Fruit fly (Drosophila melanogaster) whole organism, embryonic: ENCODE data around the gene CG14273.

Source experiments
- Antp ChIP-seq: fragments of 200-800 bp; sonication (Bioruptor generic); optimal IDR thresholded peaks from 3 replicates; lab custom pipeline; 2016; ENCODE audit warnings: missing biosample characterization, missing genetic modification characterization
- Asciz ChIP-seq: fragments of 200-800 bp; sonication (Bioruptor generic); optimal IDR thresholded peaks from 2 replicates; lab custom pipeline; 2017; ENCODE audit warnings: missing biosample characterization, mild to moderate bottlenecking, missing genetic modification characterization, missing genetic modification reagents
- Awh ChIP-seq: fragments of 200-800 bp; sonication (Bioruptor generic); IDR thresholded peaks from 2 replicates; pipeline ENCODE4, ENCODE4 v1.3.6; 2022; ENCODE audit warnings: missing biosample characterization, missing genetic modification characterization
- BtbVII ChIP-seq: fragments of 200-800 bp; sonication (Bioruptor generic); optimal IDR thresholded peaks from 3 replicates; lab custom pipeline; 2017; ENCODE audit warnings: missing biosample characterization, mild to moderate bottlenecking, missing genetic modification characterization
- CG10366 ChIP-seq: fragments of 200-800 bp; sonication (Bioruptor generic); IDR thresholded peaks from 2 replicates; pipeline ENCODE4 v1.3.6; 2022; ENCODE audit warnings: missing biosample characterization, missing genetic modification characterization
- CG11695 ChIP-seq: fragments of 200-800 bp; sonication (Bioruptor generic); IDR thresholded peaks from 3 replicates; pipeline ENCODE4 v1.3.6; 2022; ENCODE audit warnings: missing biosample characterization, missing genetic modification characterization
- CG12104 ChIP-seq: fragments of 200-800 bp; sonication (Bioruptor generic); optimal IDR thresholded peaks from 3 replicates; lab custom pipeline; 2016; ENCODE audit warnings: missing biosample characterization, missing genetic modification characterization
- CG12659 ChIP-seq: fragments of 200-800 bp; sonication (Bioruptor generic); optimal IDR thresholded peaks from 3 replicates; lab custom pipeline; 2017; ENCODE audit warnings: mild to moderate bottlenecking, missing biosample characterization, missing genetic modification reagents, missing genetic modification characterization
- CG13894 ChIP-seq: fragments of 200-800 bp; sonication (Bioruptor generic); optimal IDR thresholded peaks from 3 replicates; lab custom pipeline; 2018; ENCODE audit warnings: missing biosample characterization, mild to moderate bottlenecking, missing genetic modification characterization, moderate library complexity
- CG14050 ChIP-seq: fragments of 200-800 bp; sonication (Bioruptor generic); IDR thresholded peaks from 3 replicates; pipeline ENCODE4 v1.3.6; 2022; ENCODE audit warnings: missing biosample characterization, missing genetic modification characterization
- CG14441 ChIP-seq: fragments of 200-800 bp; sonication (Bioruptor generic); IDR thresholded peaks from 2 replicates; pipeline ENCODE4 v1.3.6; 2022; ENCODE audit warnings: missing biosample characterization, missing genetic modification characterization
- CG15011 ChIP-seq: fragments of 200-800 bp; sonication (Bioruptor generic); optimal IDR thresholded peaks from 3 replicates; lab custom pipeline; 2018; ENCODE audit warnings: missing biosample characterization, mild to moderate bottlenecking, missing genetic modification characterization
- CG17802 ChIP-seq: fragments of 200-800 bp; sonication (Bioruptor generic); optimal IDR thresholded peaks from 2 replicates; lab custom pipeline; 2018; ENCODE audit warnings: missing biosample characterization, mild to moderate bottlenecking, missing genetic modification characterization, moderate library complexity
- CG18011 ChIP-seq: fragments of 200-800 bp; sonication (Bioruptor generic); optimal IDR thresholded peaks from 2 replicates; lab custom pipeline; 2017; ENCODE audit warnings: missing biosample characterization, missing genetic modification characterization, mild to moderate bottlenecking, moderate library complexity, missing genotype
- CG2199 ChIP-seq: fragments of 200-800 bp; sonication (Bioruptor generic); IDR thresholded peaks from 3 replicates; pipeline ENCODE4 v1.3.6; 2022; ENCODE audit warnings: missing biosample characterization, missing genetic modification characterization
- CG2889 ChIP-seq: fragments of 200-800 bp; sonication (Bioruptor generic); IDR thresholded peaks from 3 replicates; pipeline ENCODE4 v1.3.6; 2022; ENCODE audit warnings: missing biosample characterization, missing genetic modification characterization
- CG32767 ChIP-seq: fragments of 200-800 bp; sonication (Bioruptor generic); IDR thresholded peaks from 2 replicates; pipeline ENCODE4 v1.3.6; 2022; ENCODE audit warnings: missing biosample characterization, missing genetic modification characterization
- CG33557 ChIP-seq: fragments of 200-800 bp; sonication (Bioruptor generic); optimal IDR thresholded peaks from 2 replicates; lab custom pipeline; 2019; ENCODE audit warnings: missing biosample characterization, mild to moderate bottlenecking, missing genetic modification characterization, moderate library complexity
- CG3407 ChIP-seq: fragments of 200-800 bp; sonication (Bioruptor generic); optimal IDR thresholded peaks from 2 replicates; lab custom pipeline; 2018; ENCODE audit warnings: missing biosample characterization, mild to moderate bottlenecking, missing genetic modification characterization
- CG6175 ChIP-seq: fragments of 200-800 bp; sonication (Bioruptor generic); IDR thresholded peaks from 3 replicates; pipeline ENCODE4 v1.3.6; 2022; ENCODE audit warnings: missing biosample characterization, missing genetic modification characterization
- CG6813 ChIP-seq: fragments of 200-800 bp; sonication (Bioruptor generic); optimal IDR thresholded peaks from 2 replicates; lab custom pipeline; 2017; ENCODE audit warnings: missing biosample characterization, missing genetic modification characterization, mild to moderate bottlenecking, moderate library complexity, missing genetic modification reagents
- CG9437 ChIP-seq: fragments of 200-800 bp; sonication (Bioruptor generic); optimal IDR thresholded peaks from 2 replicates; lab custom pipeline; 2018; ENCODE audit warnings: missing biosample characterization, mild to moderate bottlenecking, missing genetic modification characterization
- CHES-1-like ChIP-seq: fragments of 200-800 bp; sonication (Bioruptor generic); optimal IDR thresholded peaks from 2 replicates; lab custom pipeline; 2016; ENCODE audit warnings: missing biosample characterization, missing genetic modification characterization
- CrebB ChIP-seq: fragments of 200-800 bp; sonication (Bioruptor generic); optimal IDR thresholded peaks from 3 replicates; lab custom pipeline; 2018; ENCODE audit warnings: missing biosample characterization, mild to moderate bottlenecking, missing genetic modification characterization
- Dip2 ChIP-seq: fragments of 200-800 bp; sonication (Bioruptor generic); IDR thresholded peaks from 2 replicates; pipeline ENCODE4 v1.3.6; 2022; ENCODE audit warnings: missing biosample characterization, missing genetic modification characterization
- Ets97D ChIP-seq: fragments of 200-800 bp; sonication (Bioruptor generic); optimal IDR thresholded peaks from 3 replicates; lab custom pipeline; 2016; ENCODE audit warnings: missing biosample characterization, missing genetic modification characterization
- H15 ChIP-seq: fragments of 200-800 bp; sonication (Bioruptor generic); IDR thresholded peaks from 3 replicates; pipeline ENCODE4 v1.3.6; 2022; ENCODE audit warnings: missing biosample characterization, missing genetic modification characterization
- Hr3 ChIP-seq: fragments of 200-800 bp; sonication (Bioruptor generic); optimal IDR thresholded peaks from 3 replicates; lab custom pipeline; 2016; ENCODE audit warnings: missing biosample characterization, missing genetic modification characterization
- Jarid2 ChIP-seq: fragments of 200-800 bp; sonication (Bioruptor generic); optimal IDR thresholded peaks from 3 replicates; lab custom pipeline; 2017; ENCODE audit warnings: mild to moderate bottlenecking, missing biosample characterization, missing genetic modification reagents, missing genetic modification characterization
- Lhr ChIP-seq: fragments of 200-800 bp; sonication (Bioruptor generic); optimal IDR thresholded peaks from 3 replicates; lab custom pipeline; 2017; ENCODE audit warnings: mild to moderate bottlenecking, missing biosample characterization, missing genetic modification reagents, missing genetic modification characterization
- NFAT ChIP-seq: fragments of 200-800 bp; sonication (Bioruptor generic); IDR thresholded peaks from 2 replicates; pipeline ENCODE4 v1.3.6; 2022; ENCODE audit warnings: missing biosample characterization, missing genetic modification characterization
- Sox100B ChIP-seq: fragments of 200-800 bp; sonication (Bioruptor generic); optimal IDR thresholded peaks from 3 replicates; lab custom pipeline; 2018; ENCODE audit warnings: missing biosample characterization, mild to moderate bottlenecking, missing genetic modification characterization
- Sry-δ ChIP-seq: fragments of 200-800 bp; sonication (Bioruptor generic); optimal IDR thresholded peaks from 2 replicates; lab custom pipeline; 2016; ENCODE audit warnings: missing biosample characterization, missing genetic modification characterization
- al ChIP-seq: fragments of 200-800 bp; sonication (Bioruptor generic); IDR thresholded peaks from 2 replicates; pipeline ENCODE4 v1.3.6; 2022; ENCODE audit warnings: missing biosample characterization, missing genetic modification characterization
- ase ChIP-seq: fragments of 200-800 bp; sonication (Bioruptor generic); IDR thresholded peaks from 3 replicates; pipeline ENCODE4 v1.3.6; 2022; ENCODE audit warnings: missing biosample characterization, missing genetic modification characterization
- br ChIP-seq: fragments of >200 bp; optimal IDR thresholded peaks from 2 replicates; lab custom pipeline; 2017
- exex ChIP-seq: fragments of 200-800 bp; sonication (Bioruptor generic); optimal IDR thresholded peaks from 4 replicates; lab custom pipeline; 2018; ENCODE audit warnings: missing biosample characterization, mild to moderate bottlenecking, missing genetic modification characterization, moderate library complexity
- eyg ChIP-seq: fragments of 200-800 bp; sonication (Bioruptor generic); optimal IDR thresholded peaks from 3 replicates; lab custom pipeline; 2016; ENCODE audit warnings: missing biosample characterization, missing genetic modification characterization
- gcm ChIP-seq: fragments of 200-800 bp; sonication (Bioruptor generic); optimal IDR thresholded peaks from 2 replicates; lab custom pipeline; 2019; ENCODE audit warnings: missing biosample characterization, mild to moderate bottlenecking, missing genetic modification characterization, moderate library complexity
- hb ChIP-seq: fragments of 200-800 bp; sonication (Bioruptor generic); IDR thresholded peaks from 3 replicates; pipeline ENCODE4 v1.3.6; 2022; ENCODE audit warnings: missing biosample characterization, missing genetic modification characterization; ENCODE audit not compliant: partially characterized antibody
- kay ChIP-seq: fragments of 200-800 bp; sonication (Bioruptor generic); optimal IDR thresholded peaks from 2 replicates; lab custom pipeline; 2016; ENCODE audit warnings: missing biosample characterization, missing genetic modification characterization
- knrl ChIP-seq: fragments of 200-800 bp; sonication (Bioruptor generic); IDR thresholded peaks from 3 replicates; pipeline ENCODE4 v1.3.6; 2022; ENCODE audit warnings: missing biosample characterization, missing genetic modification characterization; ENCODE audit not compliant: partially characterized antibody
- maf-S ChIP-seq: fragments of 200-800 bp; sonication (Bioruptor generic); optimal IDR thresholded peaks from 2 replicates; lab custom pipeline; 2016; ENCODE audit warnings: missing biosample characterization, missing genetic modification characterization
- pan ChIP-seq, 4 experiments: fragments of >200 bp in 3 of 4; fragments of 200-800 bp in 1 of 4; sonication (Bioruptor generic) in 1 of 4; optimal IDR thresholded peaks in 3 of 4; IDR thresholded peaks in 1 of 4; 2 replicates each; pipeline versions ENCODE4 v1.3.6 to Lab custom; 2017 to 2022; ENCODE audit warnings: missing biosample characterization in 2 of 4, missing genetic modification characterization in 2 of 4, mixed read lengths in 1 of 4
- pho ChIP-seq: fragments of 200-800 bp; sonication (Bioruptor generic); optimal IDR thresholded peaks from 2 replicates; lab custom pipeline; 2016; ENCODE audit warnings: missing biosample characterization, missing genetic modification characterization
- pita ChIP-seq: fragments of 200-800 bp; sonication (Bioruptor generic); optimal IDR thresholded peaks from 2 replicates; lab custom pipeline; 2017; ENCODE audit warnings: missing biosample characterization, mild to moderate bottlenecking, missing genetic modification characterization
- repo ChIP-seq: fragments of 200-800 bp; sonication (Bioruptor generic); optimal IDR thresholded peaks from 2 replicates; lab custom pipeline; 2016; ENCODE audit warnings: missing biosample characterization, missing genetic modification characterization
- sug ChIP-seq: fragments of 200-800 bp; optimal IDR thresholded peaks from 2 replicates; lab custom pipeline; 2019; ENCODE audit warnings: missing biosample characterization, mild to moderate bottlenecking, missing genetic modification characterization, moderate library complexity
- z ChIP-seq: fragments of 200-800 bp; sonication (Bioruptor generic); IDR thresholded peaks from 3 replicates; pipeline ENCODE4 v1.3.6; 2022; ENCODE audit warnings: missing biosample characterization, missing genetic modification characterization

Gene CG14273

dm6 chr2L:8319858-8320525 lies 22.5 kb upstream of the CG14273 start, which contains the start of the genes mtsh and strat (continued):
- TF ChIP-seq Awh (GFP tag; lab: Robert Waterston, UW), result peak; percentile 44; the same call in 1 of the 2 replicates
- TF ChIP-seq CG12659 (GFP tag; lab: Kevin White, UChicago), result peak; percentile 55
- TF ChIP-seq Asciz (GFP tag; lab: Kevin White, UChicago), result peak; percentile 70
- peak; percentile 55 for TF ChIP-seq CHES-1-like (GFP tag; lab: Kevin White, UChicago)
- no peak for TF ChIP-seq H15 (GFP tag; lab: Robert Waterston, UW)
- no peak for TF ChIP-seq kay (GFP tag; lab: Kevin White, UChicago)
- TF ChIP-seq NFAT (GFP tag; lab: Robert Waterston, UW), result peak; percentile 49; the same call in 1 of the 2 replicates
- TF ChIP-seq BtbVII (GFP tag; lab: Kevin White, UChicago), result peak; percentile 52
- no peak for TF ChIP-seq hb
- peak; percentile 66 for TF ChIP-seq CG15011
- TF ChIP-seq CG12104 (GFP tag; lab: Kevin White, UChicago), result peak; percentile 68
- peak; percentile 57 for TF ChIP-seq maf-S (GFP tag; lab: Kevin White, UChicago)
- TF ChIP-seq CG17802 (tag; lab: Kevin White, UChicago), result peak; percentile 48
- TF ChIP-seq CG2889, result no peak
- TF ChIP-seq gcm (GFP tag; lab: Kevin White, UChicago), result peak; percentile 40
- TF ChIP-seq sug, result no peak
- no peak for TF ChIP-seq Hr3 (GFP tag; lab: Kevin White, UChicago)
- peak; percentile 18; the same call in 1 of the 2 replicates for TF ChIP-seq CG10366 (GFP tag; lab: Robert Waterston, UW)
- peak; percentile 59 for TF ChIP-seq CG14441 (GFP tag; lab: Robert Waterston, UW)
- no peak for TF ChIP-seq CG18011 (GFP tag; lab: Kevin White, UChicago)
- peak; percentile 49 for TF ChIP-seq eyg (GFP tag; lab: Kevin White, UChicago)
- peak; percentile 48; the same call in 2 of the 3 replicates for TF ChIP-seq knrl (GFP tag; lab: Robert Waterston, UW)
- TF ChIP-seq CrebB (tag; lab: Kevin White, UChicago), result peak; percentile 73
- peak; percentile 51 for TF ChIP-seq Antp (GFP tag; lab: Kevin White, UChicago)
- TF ChIP-seq CG33557, result peak; percentile 59
- TF ChIP-seq CG3407 (GFP tag; lab: Kevin White, UChicago), result peak; percentile 14
- TF ChIP-seq CG6813 (GFP tag; lab: Kevin White, UChicago), result peak; percentile 63
- no peak for TF ChIP-seq Lhr
- no peak for TF ChIP-seq Jarid2 (GFP tag; lab: Kevin White, UChicago)
- peak; percentile 19 for TF ChIP-seq repo
- no peak for TF ChIP-seq br (lab: Kevin White, UChicago)
- TF ChIP-seq CG13894 (tag; lab: Kevin White, UChicago), result no peak
- TF ChIP-seq CG6175 (GFP tag; lab: Robert Waterston, UW), result no peak
- TF ChIP-seq Dip2, result no peak
- no peak for TF ChIP-seq CG11695 (GFP tag; lab: Robert Waterston, UW)
- no peak for TF ChIP-seq al (GFP tag; lab: Robert Waterston, UW)
- peak; percentile 56; the same call in 2 of the 3 replicates for TF ChIP-seq ase (GFP tag; lab: Robert Waterston, UW)
- no peak for TF ChIP-seq CG32767 (GFP tag; lab: Robert Waterston, UW)
- TF ChIP-seq CG9437 (GFP tag; lab: Kevin White, UChicago), result peak; percentile 61
- no peak for TF ChIP-seq pan (optimal IDR thresholded peaks at IDR 0.05; lab: Kevin White, UChicago)
- peak in 1 of 2 experiments; percentile 58 for TF ChIP-seq pan (GFP tag; optimal IDR thresholded peaks at IDR 0.05 in 1 of 2, IDR thresholded peaks at IDR 0.05 in 1 of 2)
- TF ChIP-seq z (GFP tag; lab: Robert Waterston, UW), result no peak
- TF ChIP-seq Ets97D (GFP tag; lab: Kevin White, UChicago), result peak; percentile 98
- peak; percentile 28 for TF ChIP-seq pho (GFP tag; lab: Kevin White, UChicago)
- TF ChIP-seq Sry-δ (GFP tag; lab: Kevin White, UChicago), result peak; percentile 62
- no peak; the same call in 2 of the 3 replicates for TF ChIP-seq CG14050 (GFP tag; lab: Robert Waterston, UW)
- peak; percentile 44 for TF ChIP-seq exex (tag; lab: Kevin White, UChicago)
- no peak for TF ChIP-seq CG2199
- TF ChIP-seq pita, result no peak
- TF ChIP-seq Sox100B, result peak; percentile 62
